Worm (Caenorhabditis elegans): ENCODE measurements around the gene F44F4.10.

DNA sequence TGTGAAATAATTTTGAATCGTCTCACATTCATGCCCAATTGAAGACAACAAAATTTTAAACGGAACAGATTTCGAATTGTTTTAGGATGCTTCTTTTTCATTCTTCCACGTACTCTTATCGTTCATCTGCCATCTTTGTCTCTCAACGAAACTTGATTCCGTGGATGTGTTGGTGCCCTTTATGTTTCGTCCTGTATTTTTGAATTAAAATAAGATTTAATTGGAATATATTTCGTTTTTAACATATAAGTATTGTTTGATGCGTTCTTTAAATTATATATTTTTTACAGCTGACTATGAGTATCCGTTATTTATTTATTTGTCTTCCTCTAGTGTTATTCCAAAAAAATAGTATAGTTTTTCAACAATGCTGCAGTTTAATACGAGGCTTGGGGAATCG lies 15.0 kb downstream of the F44F4.10 start, which contains the start of gene gly-1:
- TF ChIP-seq snpc-4 (tag; optimal IDR thresholded peaks at IDR 0.05) (no peak), mdl-1 (tag; optimal IDR thresholded peaks at IDR 0.05) (no peak)
